Worm (Caenorhabditis elegans) whole organism, L3 larva: ENCODE measurements around the gene tbb-6.

Experiments used
- aly-2 ChIP-seq: fragments of 150-350 bp; optimal IDR thresholded peaks from 2 replicates; lab custom pipeline; 2014; ENCODE audit warnings: missing biosample characterization, missing genetic modification characterization
- ama-1 ChIP-seq: fragments of 150-350 bp; optimal IDR thresholded peaks from 2 replicates; lab custom pipeline; 2018
- fkh-10 ChIP-seq: sonication (generic microtip); optimal IDR thresholded peaks from 2 replicates; lab custom pipeline; 2017; ENCODE audit warnings: missing biosample characterization, missing genetic modification reagents, missing genetic modification characterization
- hmg-11 ChIP-seq: sonication (generic microtip); optimal IDR thresholded peaks from 2 replicates; lab custom pipeline; 2016; ENCODE audit warnings: missing genetic modification characterization, missing compliant biosample characterization
- lin-39 ChIP-seq: fragments of 150-350 bp; optimal IDR thresholded peaks from 2 replicates; lab custom pipeline; 2018; ENCODE audit warnings: missing biosample characterization, missing genetic modification reagents, missing genetic modification characterization
- nhr-25 ChIP-seq: sonication (generic microtip); optimal IDR thresholded peaks from 2 replicates; lab custom pipeline; 2017; ENCODE audit warnings: missing biosample characterization, missing genetic modification characterization
- nhr-28 ChIP-seq: fragments of 150-350 bp; optimal IDR thresholded peaks from 2 replicates; lab custom pipeline; 2014; ENCODE audit warnings: missing biosample characterization, missing genetic modification characterization
- nhr-43 ChIP-seq: sonication (generic microtip); optimal IDR thresholded peaks from 2 replicates; lab custom pipeline; 2016; ENCODE audit warnings: mild to moderate bottlenecking, missing genetic modification characterization, missing compliant biosample characterization; ENCODE audit not compliant: poor library complexity, severe bottlenecking
- skn-1 ChIP-seq: fragments of 150-350 bp; optimal IDR thresholded peaks from 2 replicates; lab custom pipeline; 2014; ENCODE audit warnings: missing biosample characterization, missing genetic modification characterization
- unc-39 ChIP-seq: sonication (generic microtip); optimal IDR thresholded peaks from 4 replicates; lab custom pipeline; 2017; ENCODE audit warnings: missing biosample characterization, missing genetic modification characterization
- unc-62 ChIP-seq: fragments of 150-350 bp; sonication (generic microtip); optimal IDR thresholded peaks from 4 replicates; lab custom pipeline; 2014; ENCODE audit warnings: missing biosample characterization, missing genetic modification reagents, missing genetic modification characterization
- ztf-11 ChIP-seq: fragments of 150-350 bp; optimal IDR thresholded peaks from 2 replicates; lab custom pipeline; 2014; ENCODE audit warnings: missing biosample characterization, missing genetic modification characterization
- ztf-4 ChIP-seq: fragments of 150-350 bp; optimal IDR thresholded peaks from 2 replicates; lab custom pipeline; 2014; ENCODE audit warnings: missing biosample characterization, missing genetic modification characterization

DNA sequence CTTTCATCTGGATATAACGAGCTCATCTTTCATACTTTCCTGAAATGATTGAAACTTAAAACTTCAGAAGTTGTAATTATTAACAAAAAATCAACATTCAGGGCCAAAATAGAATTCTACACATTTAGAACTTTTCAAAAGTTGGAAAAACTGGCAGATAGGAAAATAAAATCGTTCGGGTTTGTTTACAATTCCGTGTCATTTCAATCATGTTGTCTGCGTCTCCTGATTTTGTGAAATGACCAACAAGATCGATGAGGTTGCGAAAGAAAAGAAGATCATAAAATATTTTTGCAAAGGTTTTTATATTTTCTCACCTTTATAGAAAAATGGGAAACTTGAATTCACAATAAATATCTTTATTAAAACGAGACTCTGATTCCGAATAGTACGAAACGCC, 27.2 kb downstream of the tbb-6 start, which contains the start of gene rskd-1:
- TF ChIP-seq fkh-10 (GFP tag; lab: Kevin White, UChicago) (no peak), nhr-28 (tag; lab: Kevin White, UChicago) (no peak), ama-1 (lab: Kevin White, UChicago) (no peak), aly-2 (tag; lab: Kevin White, UChicago) (no peak), nhr-43 (tag; lab: Kevin White, UChicago) (no peak), skn-1 (no peak), nhr-25 (tag; lab: Kevin White, UChicago) (no peak), hmg-11 (no peak), ztf-11 (no peak), lin-39 (no peak), ztf-4 (tag; lab: Kevin White, UChicago) (no peak), unc-39 (tag; lab: Kevin White, UChicago) (no peak), unc-62 (no peak)
